Fruit fly (Drosophila melanogaster): ENCODE measurements around the gene Fas2.

Gene Fas2

DNA sequence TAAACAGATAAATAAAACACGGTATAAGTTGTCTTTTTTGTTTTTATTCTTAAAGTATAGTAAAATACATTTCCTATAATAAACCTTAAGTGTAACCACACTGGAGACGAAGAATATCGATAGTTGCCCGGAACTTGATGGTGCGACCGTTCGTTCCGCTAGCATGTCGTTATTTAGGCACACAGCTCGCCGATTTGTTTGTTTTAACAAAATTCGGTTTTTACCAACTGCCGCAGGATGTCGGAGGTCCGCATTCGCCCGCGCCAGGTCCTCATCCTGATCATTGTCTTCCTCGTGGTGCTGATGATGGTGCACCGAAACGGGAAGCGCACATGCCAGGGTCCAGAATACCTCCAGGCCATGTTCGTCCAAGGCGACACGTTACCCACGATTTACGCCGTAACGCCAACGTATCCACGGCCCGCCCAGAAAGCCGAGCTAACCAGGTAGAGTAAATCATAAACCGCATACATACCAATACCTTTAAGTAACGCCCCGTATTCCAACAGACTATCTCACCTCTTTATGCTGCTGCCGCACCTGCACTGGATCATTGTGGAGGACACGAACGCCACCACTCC, 74.8 kb downstream of the Fas2 start, which contains the start of gene GlcAT-I:
Gene GlcAT-I, plus strand, starts transcription at position 163 of the 581 bp plus-strand sequence.
- TF ChIP-seq ss (GFP tag; optimal IDR thresholded peaks at IDR 0.05): no peak
- peak; percentile 72 for TF ChIP-seq CG1621 (tag; optimal IDR thresholded peaks at IDR 0.05)
- no peak for TF ChIP-seq Lpt (GFP tag; optimal IDR thresholded peaks at IDR 0.05)
- no peak for TF ChIP-seq eg (GFP tag; IDR thresholded peaks at IDR 0.05)
- TF ChIP-seq Eip78C (GFP tag): peak; percentile 23
- TF ChIP-seq Sox14 (GFP tag; optimal IDR thresholded peaks at IDR 0.05): no peak
- no peak for TF ChIP-seq esn (GFP tag; optimal IDR thresholded peaks at IDR 0.05)
- TF ChIP-seq fkh (GFP tag; optimal IDR thresholded peaks at IDR 0.05): peak; percentile 81
- TF ChIP-seq CG34406 (GFP tag; optimal IDR thresholded peaks at IDR 0.05): no peak

dm6 chrX:4119582-4119981, 86.3 kb downstream of the Fas2 start:
- TF ChIP-seq OdsH (GFP tag; optimal IDR thresholded peaks at IDR 0.05) (no peak), cyc (GFP tag; optimal IDR thresholded peaks at IDR 0.05) (no peak), topi (GFP tag; optimal IDR thresholded peaks at IDR 0.05) (no peak), CG6163 (GFP tag; IDR thresholded peaks at IDR 0.05) (no peak)

- peak; percentile 44 for TF ChIP-seq cyc (GFP tag; optimal IDR thresholded peaks at IDR 0.05)
- peak; percentile 66 for TF ChIP-seq Eip78C (GFP tag)
- peak; percentile 53 for TF ChIP-seq CG6163 (GFP tag; IDR thresholded peaks at IDR 0.05)
- no peak for TF ChIP-seq pdm3 (GFP tag; optimal IDR thresholded peaks at IDR 0.05)
- TF ChIP-seq CG10631 (GFP tag; optimal IDR thresholded peaks at IDR 0.05): no peak
- TF ChIP-seq CG3919 (GFP tag; optimal IDR thresholded peaks at IDR 0.05): no peak
- peak; percentile 21 for TF ChIP-seq CG6854 (GFP tag; optimal IDR thresholded peaks at IDR 0.05)
- no peak for TF ChIP-seq CG32006 (GFP tag; optimal IDR thresholded peaks at IDR 0.05)
- no peak for TF ChIP-seq Eip93F (GFP tag; optimal IDR thresholded peaks at IDR 0.05)
- no peak for TF ChIP-seq CG3032 (tag; optimal IDR thresholded peaks at IDR 0.05)
- peak; percentile 16 for TF ChIP-seq esn (GFP tag; optimal IDR thresholded peaks at IDR 0.05)
- peak; percentile 61; the same call in 2 of the 3 replicates for TF ChIP-seq eg (GFP tag; IDR thresholded peaks at IDR 0.05)
- peak; percentile 85 for TF ChIP-seq achi (GFP tag; optimal IDR thresholded peaks at IDR 0.05)
- TF ChIP-seq Hr38 (GFP tag; optimal IDR thresholded peaks at IDR 0.05): no peak
- TF ChIP-seq CG10669 (GFP tag; optimal IDR thresholded peaks at IDR 0.05): no peak
- TF ChIP-seq svp (GFP tag): peak; percentile 78
- no peak for TF ChIP-seq CG11762 (GFP tag; optimal IDR thresholded peaks at IDR 0.05; ENCODE audit: insufficient read depth)
- no peak for TF ChIP-seq dsx (GFP tag; optimal IDR thresholded peaks at IDR 0.05; ENCODE audit: poor library complexity, severe bottlenecking)
- no peak for TF ChIP-seq CG11294 (GFP tag; IDR thresholded peaks at IDR 0.05)
- TF ChIP-seq CG34406 (GFP tag; optimal IDR thresholded peaks at IDR 0.05): no peak
- TF ChIP-seq Gug (GFP tag; IDR thresholded peaks at IDR 0.05): no peak
- TF ChIP-seq fkh (GFP tag; optimal IDR thresholded peaks at IDR 0.05): peak; percentile 46
- TF ChIP-seq Hr39 (GFP tag; optimal IDR thresholded peaks at IDR 0.05): peak; percentile 21
- TF ChIP-seq CG1621 (tag; optimal IDR thresholded peaks at IDR 0.05): no peak
- TF ChIP-seq vri (GFP tag; optimal IDR thresholded peaks at IDR 0.05): no peak
- no peak for TF ChIP-seq Lpt (GFP tag; optimal IDR thresholded peaks at IDR 0.05)
- no peak for TF ChIP-seq dac (GFP tag; optimal IDR thresholded peaks at IDR 0.05)
These were observed 88.8 kb downstream of the Fas2 start, which contains the start of the genes tyf and Tip60 for dm6 chrX:4116834-4117736. tyf (plus strand) TSS chrX:4117020. Tip60 (minus strand) TSS chrX:4117487.

- no peak for TF ChIP-seq CG10669 (GFP tag; optimal IDR thresholded peaks at IDR 0.05)
- TF ChIP-seq fd85E (GFP tag; optimal IDR thresholded peaks at IDR 0.05): no peak
- TF ChIP-seq cyc (GFP tag; optimal IDR thresholded peaks at IDR 0.05): peak; percentile 29
- peak; percentile 36 for TF ChIP-seq CG31627 (GFP tag; optimal IDR thresholded peaks at IDR 0.05)
- no peak for TF ChIP-seq CG11762 (GFP tag; optimal IDR thresholded peaks at IDR 0.05; ENCODE audit: insufficient read depth)
- TF ChIP-seq dsx (GFP tag; optimal IDR thresholded peaks at IDR 0.05; ENCODE audit: poor library complexity, severe bottlenecking): no peak
- peak; percentile 10 for TF ChIP-seq Sox14 (GFP tag; optimal IDR thresholded peaks at IDR 0.05)
- TF ChIP-seq fd59A (GFP tag; optimal IDR thresholded peaks at IDR 0.05): no peak
- no peak for TF ChIP-seq CG6808 (GFP tag; optimal IDR thresholded peaks at IDR 0.05)
- peak; percentile 16 for TF ChIP-seq svp (GFP tag)
- TF ChIP-seq CG16779 (tag; optimal IDR thresholded peaks at IDR 0.05): no peak
- no peak for TF ChIP-seq Sox15 (GFP tag; optimal IDR thresholded peaks at IDR 0.05)
- no peak for TF ChIP-seq CG9139 (GFP tag; optimal IDR thresholded peaks at IDR 0.05)
- peak; percentile 4 for TF ChIP-seq CG11902 (GFP tag; optimal IDR thresholded peaks at IDR 0.05)
- TF ChIP-seq lz (GFP tag; optimal IDR thresholded peaks at IDR 0.05): peak; percentile 45
- TF ChIP-seq Ets21C (GFP tag; optimal IDR thresholded peaks at IDR 0.05): peak; percentile 35
- TF ChIP-seq CG7368 (GFP tag; optimal IDR thresholded peaks at IDR 0.05): no peak
- peak; percentile 32 for TF ChIP-seq achi (GFP tag; optimal IDR thresholded peaks at IDR 0.05)
These were observed 92.1 kb downstream of the Fas2 start, which contains the start of the genes dgt4 and Nsun2 for dm6 chrX:4113698-4114216. dgt4 (plus strand) TSS chrX:4113701. Nsun2 (minus strand) TSS chrX:4113734.
